Worm (Caenorhabditis elegans): ENCODE results near the gene col-125.

DNA sequence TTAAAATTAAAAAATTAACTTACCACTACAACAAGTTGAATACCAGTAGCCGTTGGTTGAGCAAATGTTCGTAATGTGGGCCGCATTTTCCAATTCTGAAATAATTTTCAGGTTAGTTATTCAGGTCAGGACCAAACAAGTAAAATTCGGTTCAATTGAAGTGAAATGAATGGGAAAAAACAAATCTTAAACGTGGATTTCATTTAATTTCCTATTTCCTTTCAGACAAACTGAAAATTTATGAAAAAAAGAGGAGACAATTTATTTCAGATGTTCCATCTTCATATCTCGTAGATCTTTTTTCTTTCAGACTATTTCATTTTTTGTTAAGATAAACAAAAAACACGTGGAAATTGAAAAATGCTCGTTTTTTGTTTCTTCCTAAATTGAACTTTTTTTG is 16.1 kb downstream of the col-125 start, which contains the start of gene C05C12.6:
- TF ChIP-seq nhr-10 (tag; optimal IDR thresholded peaks at IDR 0.05), result no peak
- TF ChIP-seq zag-1 (tag; optimal IDR thresholded peaks at IDR 0.05), result no peak
- no peak for TF ChIP-seq nhr-111 (GFP tag; optimal IDR thresholded peaks at IDR 0.05)
- TF ChIP-seq unc-62 (GFP tag; optimal IDR thresholded peaks at IDR 0.05 in 1 of 2), result no peak
- TF ChIP-seq unc-62 (tag; optimal IDR thresholded peaks at IDR 0.05), result no peak
- no peak for TF ChIP-seq lir-3 (tag; optimal IDR thresholded peaks at IDR 0.05)
- no peak for TF ChIP-seq aly-2 (tag; optimal IDR thresholded peaks at IDR 0.05)
- no peak for TF ChIP-seq Y105C5A.15 (GFP tag; IDR thresholded peaks at IDR 0.05)
- no peak for TF ChIP-seq lin-15B (tag; optimal IDR thresholded peaks at IDR 0.05)
- TF ChIP-seq fos-1 (tag; optimal IDR thresholded peaks at IDR 0.05), result no peak
- no peak for TF ChIP-seq attf-4 (tag; optimal IDR thresholded peaks at IDR 0.05)

All from whole organism, L4 larva.